Fruit fly (Drosophila melanogaster) whole organism, embryonic: ENCODE results near the gene fau.

Experiments
- Antp ChIP-seq: fragments of 200-800 bp; sonication (Bioruptor generic); optimal IDR thresholded peaks from 3 replicates; lab custom pipeline; 2016; ENCODE audit warnings: missing biosample characterization, missing genetic modification characterization
- Atf3 ChIP-seq: fragments of 200-800 bp; sonication (Bioruptor generic); optimal IDR thresholded peaks from 3 replicates; lab custom pipeline; 2016; ENCODE audit warnings: missing biosample characterization, missing genetic modification characterization
- Awh ChIP-seq: fragments of 200-800 bp; sonication (Bioruptor generic); IDR thresholded peaks from 2 replicates; pipeline ENCODE4, ENCODE4 v1.3.6; 2022; ENCODE audit warnings: missing biosample characterization, missing genetic modification characterization
- B-H1 ChIP-seq: fragments of 200-800 bp; sonication (Bioruptor generic); IDR thresholded peaks from 3 replicates; pipeline ENCODE4 v1.3.6; 2022; ENCODE audit warnings: missing biosample characterization, missing genetic modification characterization
- BtbVII ChIP-seq: fragments of 200-800 bp; sonication (Bioruptor generic); optimal IDR thresholded peaks from 3 replicates; lab custom pipeline; 2017; ENCODE audit warnings: missing biosample characterization, mild to moderate bottlenecking, missing genetic modification characterization
- CG10366 ChIP-seq: fragments of 200-800 bp; sonication (Bioruptor generic); IDR thresholded peaks from 2 replicates; pipeline ENCODE4 v1.3.6; 2022; ENCODE audit warnings: missing biosample characterization, missing genetic modification characterization
- CG10654 ChIP-seq: fragments of 200-800 bp; sonication (Bioruptor generic); optimal IDR thresholded peaks from 2 replicates; lab custom pipeline; 2016; ENCODE audit warnings: missing biosample characterization, missing genetic modification characterization
- CG11247 ChIP-seq: fragments of 200-800 bp; sonication (Bioruptor generic); IDR thresholded peaks from 2 replicates; pipeline ENCODE4 v1.3.6; 2022; ENCODE audit warnings: missing biosample characterization, missing genetic modification characterization
- CG11696 ChIP-seq: fragments of 200-800 bp; sonication (Bioruptor generic); IDR thresholded peaks from 2 replicates; pipeline ENCODE4 v1.3.6; 2022; ENCODE audit warnings: missing biosample characterization, missing genetic modification characterization
- CG12071 ChIP-seq: fragments of 200-800 bp; sonication (Bioruptor generic); optimal IDR thresholded peaks from 3 replicates; lab custom pipeline; 2018; ENCODE audit warnings: missing biosample characterization, mild to moderate bottlenecking, missing genetic modification characterization
- CG12104 ChIP-seq: fragments of 200-800 bp; sonication (Bioruptor generic); optimal IDR thresholded peaks from 3 replicates; lab custom pipeline; 2016; ENCODE audit warnings: missing biosample characterization, missing genetic modification characterization
- CG13123 ChIP-seq: fragments of 200-800 bp; sonication (Bioruptor generic); optimal IDR thresholded peaks from 2 replicates; lab custom pipeline; 2016; ENCODE audit warnings: missing biosample characterization, missing genetic modification characterization
- CG15514 ChIP-seq: fragments of 200-800 bp; sonication (Bioruptor generic); optimal IDR thresholded peaks from 3 replicates; lab custom pipeline; 2017; ENCODE audit warnings: missing biosample characterization, missing genetic modification characterization, mild to moderate bottlenecking, moderate library complexity, missing genetic modification reagents
- CG15601 ChIP-seq: fragments of 200-800 bp; sonication (Bioruptor generic); optimal IDR thresholded peaks from 3 replicates; lab custom pipeline; 2019; ENCODE audit warnings: missing biosample characterization, mild to moderate bottlenecking, missing genetic modification characterization, moderate library complexity
- CG16813 ChIP-seq: fragments of 200-800 bp; sonication (Bioruptor generic); IDR thresholded peaks from 3 replicates; pipeline ENCODE4 v1.3.6; 2022; ENCODE audit warnings: missing biosample characterization, missing genetic modification characterization; ENCODE audit not compliant: partially characterized antibody
- CG2129 ChIP-seq: fragments of 200-800 bp; sonication (Bioruptor generic); IDR thresholded peaks from 2 replicates; pipeline ENCODE4 v1.3.6; 2022; ENCODE audit warnings: missing biosample characterization, missing genetic modification characterization; ENCODE audit not compliant: partially characterized antibody
- CG31365 ChIP-seq: fragments of 200-800 bp; sonication (Bioruptor generic); optimal IDR thresholded peaks from 2 replicates; lab custom pipeline; 2018; ENCODE audit warnings: missing biosample characterization, mild to moderate bottlenecking, missing genetic modification characterization
- CG32772 ChIP-seq: fragments of 200-800 bp; sonication (Bioruptor generic); IDR thresholded peaks from 2 replicates; pipeline ENCODE4 v1.3.6; 2022; ENCODE audit warnings: missing biosample characterization, missing genetic modification characterization
- CG3726 ChIP-seq: fragments of 200-800 bp; sonication (Bioruptor generic); IDR thresholded peaks from 3 replicates; pipeline ENCODE4, ENCODE4 v1.3.6; 2022; ENCODE audit warnings: missing biosample characterization, missing genetic modification characterization
- CG3847 ChIP-seq: fragments of 200-800 bp; sonication (Bioruptor generic); IDR thresholded peaks from 2 replicates; pipeline ENCODE4 v1.3.6; 2022; ENCODE audit warnings: missing biosample characterization, missing genetic modification characterization
- CG4424 ChIP-seq: fragments of 200-800 bp; sonication (Bioruptor generic); optimal IDR thresholded peaks from 3 replicates; lab custom pipeline; 2016; ENCODE audit warnings: missing biosample characterization, missing genetic modification characterization
- CG7372 ChIP-seq: fragments of 200-800 bp; sonication (Bioruptor generic); IDR thresholded peaks from 2 replicates; pipeline ENCODE4 v1.3.6; 2022; ENCODE audit warnings: missing biosample characterization, missing genetic modification characterization
- CG7963 ChIP-seq: fragments of 200-800 bp; sonication (Bioruptor generic); IDR thresholded peaks from 3 replicates; pipeline ENCODE4 v1.3.6; 2022; ENCODE audit warnings: missing biosample characterization, missing genetic modification characterization; ENCODE audit not compliant: partially characterized antibody
- Dbx ChIP-seq: fragments of 200-800 bp; sonication (Bioruptor generic); IDR thresholded peaks from 3 replicates; pipeline ENCODE4 v1.3.6; 2022; ENCODE audit warnings: missing biosample characterization, missing genetic modification characterization
- Deaf1 ChIP-seq: fragments of 200-800 bp; optimal IDR thresholded peaks from 3 replicates; lab custom pipeline; 2019; ENCODE audit warnings: missing biosample characterization, mild to moderate bottlenecking, missing genetic modification characterization, moderate library complexity
- E2f1 ChIP-seq: fragments of 200-800 bp; sonication (Bioruptor generic); IDR thresholded peaks from 2 replicates; pipeline ENCODE4 v1.3.6; 2022; ENCODE audit warnings: missing biosample characterization, missing genetic modification characterization
- Fer3 ChIP-seq: fragments of 200-800 bp; sonication (Bioruptor generic); optimal IDR thresholded peaks from 2 replicates; lab custom pipeline; 2018; ENCODE audit warnings: missing biosample characterization, mild to moderate bottlenecking, missing genetic modification characterization, moderate library complexity
- HmgD ChIP-seq: fragments of 200-800 bp; sonication (Bioruptor generic); optimal IDR thresholded peaks from 3 replicates; lab custom pipeline; 2016; ENCODE audit warnings: missing biosample characterization, missing genetic modification characterization
- Mad ChIP-seq: fragments of 200-800 bp; sonication (Bioruptor generic); optimal IDR thresholded peaks from 2 replicates; lab custom pipeline; 2016; ENCODE audit warnings: missing biosample characterization, missing genetic modification characterization
- Max ChIP-seq: fragments of 200-800 bp; sonication (Bioruptor generic); optimal IDR thresholded peaks from 2 replicates; lab custom pipeline; 2016; ENCODE audit warnings: missing biosample characterization, mild to moderate bottlenecking, missing genetic modification characterization
- Pdp1 ChIP-seq, 2 experiments: fragments of 200-800 bp; sonication (Bioruptor generic); optimal IDR thresholded peaks; 3 replicates each; lab custom pipeline; 2016; ENCODE audit warnings: missing biosample characterization in 2 of 2, missing genetic modification characterization in 2 of 2, mild to moderate bottlenecking in 1 of 2, moderate library complexity in 1 of 2
- Ravus ChIP-seq: fragments of 200-800 bp; sonication (Bioruptor generic); IDR thresholded peaks from 2 replicates; pipeline ENCODE4 v1.3.6; 2022; ENCODE audit warnings: missing biosample characterization, missing genetic modification characterization
- Sry-δ ChIP-seq: fragments of 200-800 bp; sonication (Bioruptor generic); optimal IDR thresholded peaks from 2 replicates; lab custom pipeline; 2016; ENCODE audit warnings: missing biosample characterization, missing genetic modification characterization
- TFAM ChIP-seq: fragments of 200-800 bp; sonication (Bioruptor generic); optimal IDR thresholded peaks from 2 replicates; lab custom pipeline; 2017; ENCODE audit warnings: missing biosample characterization, missing genetic modification characterization, inconsistent platforms
- Trl ChIP-seq, 3 experiments: fragments of >200 bp in 2 of 3; fragments of 200-800 bp in 1 of 3; sonication (Bioruptor generic) in 1 of 3; optimal IDR thresholded peaks; 2 replicates in 1 of 3; 3 replicates in 2 of 3; lab custom pipeline; 2016 to 2017; ENCODE audit warnings: missing biosample characterization in 1 of 3, missing genetic modification characterization in 1 of 3
- YL-1 ChIP-seq: fragments of 200-800 bp; sonication (Bioruptor generic); optimal IDR thresholded peaks from 3 replicates; lab custom pipeline; 2017; ENCODE audit warnings: missing biosample characterization, mild to moderate bottlenecking, missing genetic modification characterization
- al ChIP-seq: fragments of 200-800 bp; sonication (Bioruptor generic); IDR thresholded peaks from 2 replicates; pipeline ENCODE4 v1.3.6; 2022; ENCODE audit warnings: missing biosample characterization, missing genetic modification characterization
- crp ChIP-seq, 2 experiments: fragments of 200-800 bp; sonication (Bioruptor generic); optimal IDR thresholded peaks; 2 replicates in 1 of 2; 3 replicates in 1 of 2; lab custom pipeline; 2017; ENCODE audit warnings: missing biosample characterization in 2 of 2, missing genetic modification characterization in 2 of 2, mild to moderate bottlenecking in 1 of 2, moderate library complexity in 1 of 2
- dan ChIP-seq: fragments of 200-800 bp; sonication (Bioruptor generic); IDR thresholded peaks from 2 replicates; pipeline ENCODE4 v1.3.6; 2022; ENCODE audit warnings: missing biosample characterization, missing genetic modification characterization
- ems ChIP-seq: fragments of 200-800 bp; sonication (Bioruptor generic); optimal IDR thresholded peaks from 3 replicates; lab custom pipeline; 2016; ENCODE audit warnings: missing biosample characterization, missing genetic modification characterization
- fd96Cb ChIP-seq: fragments of 200-800 bp; sonication (Bioruptor generic); optimal IDR thresholded peaks from 2 replicates; lab custom pipeline; 2018; ENCODE audit warnings: missing biosample characterization, mild to moderate bottlenecking, missing genetic modification characterization, moderate library complexity
- fu2 ChIP-seq: fragments of 200-800 bp; sonication (Bioruptor generic); optimal IDR thresholded peaks from 2 replicates; lab custom pipeline; 2016; ENCODE audit warnings: missing biosample characterization, missing genetic modification characterization
- gfzf ChIP-seq: fragments of 200-800 bp; sonication (Bioruptor generic); optimal IDR thresholded peaks from 2 replicates; lab custom pipeline; 2016; ENCODE audit warnings: missing biosample characterization, mild to moderate bottlenecking, missing genetic modification characterization, moderate library complexity
- her ChIP-seq: fragments of 200-800 bp; sonication (Bioruptor generic); optimal IDR thresholded peaks from 2 replicates; lab custom pipeline; 2016; ENCODE audit warnings: missing biosample characterization, missing genetic modification characterization
- inv ChIP-seq: fragments of 200-800 bp; sonication (Bioruptor generic); IDR thresholded peaks from 2 replicates; pipeline ENCODE4 v1.3.6; 2022; ENCODE audit warnings: missing biosample characterization, missing genetic modification characterization; ENCODE audit not compliant: partially characterized antibody
- jigr1 ChIP-seq: fragments of 200-800 bp; sonication (Bioruptor generic); IDR thresholded peaks from 3 replicates; pipeline ENCODE4 v1.3.6; 2022; ENCODE audit warnings: missing biosample characterization, missing genetic modification characterization
- sens-2 ChIP-seq: fragments of 200-800 bp; sonication (Bioruptor generic); IDR thresholded peaks from 2 replicates; pipeline ENCODE4 v1.3.6; 2022; ENCODE audit warnings: missing biosample characterization, missing genetic modification characterization
- sim ChIP-seq: fragments of 200-800 bp; sonication (Bioruptor generic); IDR thresholded peaks from 2 replicates; pipeline ENCODE4 v1.3.6; 2022; ENCODE audit warnings: missing biosample characterization, missing genetic modification characterization
- slp2 ChIP-seq: fragments of 200-800 bp; sonication (Bioruptor generic); optimal IDR thresholded peaks from 2 replicates; lab custom pipeline; 2016; ENCODE audit warnings: missing biosample characterization, missing genetic modification characterization
- sqz ChIP-seq: fragments of 200-800 bp; sonication (Bioruptor generic); optimal IDR thresholded peaks from 3 replicates; lab custom pipeline; 2018; ENCODE audit warnings: missing biosample characterization, mild to moderate bottlenecking, missing genetic modification characterization
- zfh2 ChIP-seq: fragments of 200-800 bp; sonication (Bioruptor generic); optimal IDR thresholded peaks from 2 replicates; lab custom pipeline; 2016; ENCODE audit warnings: missing biosample characterization, missing genetic modification characterization

The fau gene

DNA sequence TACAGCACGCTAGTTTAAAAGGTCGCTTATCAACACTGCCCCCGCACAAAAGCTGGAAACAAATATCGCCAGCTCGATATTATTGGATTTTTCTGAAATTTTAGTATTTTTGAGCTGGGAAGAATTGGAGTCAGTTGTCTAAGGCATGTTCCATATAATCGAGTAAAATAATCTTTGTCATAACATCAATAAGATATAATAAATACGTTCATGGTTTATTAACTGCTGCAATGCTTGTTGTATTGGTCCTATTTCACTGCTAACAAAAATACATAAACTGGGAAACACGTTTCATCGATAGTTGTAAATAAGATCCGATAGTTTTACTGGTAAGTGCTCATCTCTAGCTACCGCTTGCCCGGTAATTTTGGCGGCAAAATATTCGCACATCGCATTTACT, 11.0 kb upstream of the fau start, which contains the start of the genes Art1 and Mcm5 (continued):
- TF ChIP-seq B-H1 (no peak), Ravus (no peak), jigr1 (GFP tag; lab: Robert Waterston, UW) (no peak), Sry-δ (peak; percentile 97), TFAM (no peak), crp (GFP tag; optimal IDR thresholded peaks at IDR 0.05; lab: Kevin White, UChicago) (peak in 1 of 2 experiments; percentile 49), CG11247 (GFP tag; lab: Robert Waterston, UW) (0 out of 2 replicates have a peak, but pooled peaks have one; percentile 38), CG3726 (no peak), BtbVII (GFP tag; lab: Kevin White, UChicago) (no peak), CG2129 (peak; percentile 95), al (GFP tag; lab: Robert Waterston, UW) (0 out of 2 replicates have a peak, but pooled peaks have one; percentile 31), Pdp1 (GFP tag; optimal IDR thresholded peaks at IDR 0.05; lab: Kevin White, UChicago) (peak in 1 of 2 experiments; percentile 49), her (GFP tag; lab: Kevin White, UChicago) (no peak), sens-2 (GFP tag; lab: Robert Waterston, UW) (no peak), slp2 (GFP tag; lab: Kevin White, UChicago) (peak; percentile 38), CG7372 (GFP tag; lab: Robert Waterston, UW) (no peak), Antp (GFP tag; lab: Kevin White, UChicago) (peak; percentile 53), CG4424 (GFP tag; lab: Kevin White, UChicago) (peak; percentile 54), Atf3 (GFP tag; lab: Kevin White, UChicago) (peak; percentile 35), HmgD (GFP tag; lab: Kevin White, UChicago) (no peak), Fer3 (tag; lab: Kevin White, UChicago) (no peak), Awh (GFP tag; lab: Robert Waterston, UW) (no peak), CG32772 (GFP tag; lab: Robert Waterston, UW) (no peak), CG15514 (GFP tag; lab: Kevin White, UChicago) (peak; percentile 90), sim (no peak), CG15601 (no peak), CG16813 (GFP tag; lab: Robert Waterston, UW) (peak; percentile 96), Max (GFP tag; lab: Kevin White, UChicago) (peak; percentile 83), CG10366 (GFP tag; lab: Robert Waterston, UW) (no peak), CG10654 (peak; percentile 23), gfzf (GFP tag; lab: Kevin White, UChicago) (peak; percentile 71), dan (GFP tag; lab: Robert Waterston, UW) (no peak), Trl (optimal IDR thresholded peaks at IDR 0.05; lab: Kevin White, UChicago) (no peak), Trl (GFP tag; optimal IDR thresholded peaks at IDR 0.05; lab: Kevin White, UChicago) (peak; percentile 11), fu2 (peak; percentile 34), CG13123 (GFP tag; lab: Kevin White, UChicago) (peak; percentile 12), E2f1 (GFP tag; lab: Robert Waterston, UW) (peak; percentile 74), Mad (GFP tag; lab: Kevin White, UChicago) (peak; percentile 59), inv (GFP tag; lab: Robert Waterston, UW) (peak; percentile 91), fd96Cb (no peak), CG11696 (GFP tag; lab: Robert Waterston, UW) (no peak), CG3847 (GFP tag; lab: Robert Waterston, UW) (peak; percentile 62), Dbx (GFP tag; lab: Robert Waterston, UW) (peak; percentile 55; the same call in 1 of the 3 replicates), CG31365 (tag; lab: Kevin White, UChicago) (no peak), CG12104 (GFP tag; lab: Kevin White, UChicago) (peak; percentile 30), ems (peak; percentile 6), zfh2 (GFP tag; lab: Kevin White, UChicago) (peak; percentile 77), sqz (GFP tag; lab: Kevin White, UChicago) (no peak), CG12071 (GFP tag; lab: Kevin White, UChicago) (no peak), YL-1 (GFP tag; lab: Kevin White, UChicago) (peak; percentile 64), Deaf1 (tag; lab: Kevin White, UChicago) (no peak), CG7963 (GFP tag; lab: Robert Waterston, UW) (peak; percentile 71; the same call in 1 of the 3 replicates)
